Worm (Caenorhabditis elegans) whole organism, late embryonic: ENCODE results near the gene C18C4.7.

ENCODE experiments used
- C38D4.7 ChIP-seq: fragments of 200-800 bp; sonication (Bioruptor generic); optimal IDR thresholded peaks from 2 replicates; lab custom pipeline; 2018; ENCODE audit warnings: mild to moderate bottlenecking, missing genetic modification characterization, moderate library complexity, missing compliant biosample characterization
- ama-1 ChIP-seq: fragments of 150-350 bp; optimal IDR thresholded peaks from 2 replicates; lab custom pipeline; 2014
- ceh-2 ChIP-seq: sonication (generic microtip); optimal IDR thresholded peaks from 2 replicates; lab custom pipeline; 2016; ENCODE audit warnings: missing genotype, missing genetic modification characterization, missing compliant biosample characterization
- ceh-22 ChIP-seq: sonication (generic microtip); optimal IDR thresholded peaks from 2 replicates; lab custom pipeline; 2017; ENCODE audit warnings: missing biosample characterization, missing genetic modification characterization
- ets-4 ChIP-seq: sonication (generic microtip); optimal IDR thresholded peaks from 2 replicates; lab custom pipeline; 2016; ENCODE audit warnings: missing genetic modification characterization, missing compliant biosample characterization
- odd-2 ChIP-seq: sonication (generic microtip); optimal IDR thresholded peaks from 2 replicates; lab custom pipeline; 2017; ENCODE audit warnings: antibody characterized with exemption, mild to moderate bottlenecking, missing genetic modification characterization, missing compliant biosample characterization
- tbx-2 ChIP-seq: sonication (generic microtip); optimal IDR thresholded peaks from 2 replicates; lab custom pipeline; 2016; ENCODE audit warnings: missing genetic modification characterization, missing compliant biosample characterization

DNA sequence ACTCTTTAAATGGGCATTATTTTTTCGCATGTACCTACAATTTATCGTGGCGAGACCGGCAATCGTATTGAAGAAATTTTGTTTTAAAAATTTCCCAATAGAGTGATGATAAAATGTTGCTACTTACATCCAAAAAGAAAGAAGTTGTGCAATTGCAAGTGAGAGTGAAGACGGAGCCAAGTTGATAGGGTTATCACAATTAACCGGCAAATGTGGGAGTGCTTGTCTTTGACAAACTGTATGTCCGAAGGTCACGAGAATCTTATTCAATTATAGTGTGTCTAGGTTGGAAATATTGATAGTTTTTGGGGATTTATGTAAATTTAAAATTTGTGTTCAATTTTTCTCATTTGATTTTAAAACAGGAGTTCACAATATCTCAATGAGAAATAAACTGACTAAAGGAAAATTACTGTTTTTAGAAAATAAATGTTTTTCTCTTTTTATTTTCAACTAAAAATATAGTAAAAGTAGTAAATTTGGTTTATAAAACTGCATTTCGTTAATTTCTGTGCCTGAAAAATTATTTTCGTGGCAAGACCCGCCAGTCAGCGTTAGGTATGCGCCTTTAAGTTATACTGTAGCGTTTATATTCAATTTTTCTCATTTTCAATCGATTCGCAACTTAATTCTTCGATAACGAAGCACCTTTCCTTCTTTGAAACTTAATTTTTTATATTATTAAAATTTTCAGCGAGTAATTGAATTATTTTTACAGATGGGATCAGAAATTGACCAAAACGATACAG, 53.2 kb downstream of the C18C4.7 start, which contains the start of the genes hpo-15 and mms-19:
- TF ChIP-seq ceh-2 (tag; lab: Kevin White, UChicago) = no peak
- no peak for TF ChIP-seq C38D4.7
- TF ChIP-seq ama-1 (lab: Kevin White, UChicago) = no peak
- TF ChIP-seq odd-2 (tag; lab: Kevin White, UChicago) = no peak
- no peak for TF ChIP-seq ets-4 (tag; lab: Kevin White, UChicago)
- no peak for TF ChIP-seq tbx-2 (tag; lab: Kevin White, UChicago)
- no peak for TF ChIP-seq ceh-22 (tag; lab: Kevin White, UChicago)
